Worm (Caenorhabditis elegans): Measurements from ENCODE around the gene ztf-8.

Gene ztf-8

DNA sequence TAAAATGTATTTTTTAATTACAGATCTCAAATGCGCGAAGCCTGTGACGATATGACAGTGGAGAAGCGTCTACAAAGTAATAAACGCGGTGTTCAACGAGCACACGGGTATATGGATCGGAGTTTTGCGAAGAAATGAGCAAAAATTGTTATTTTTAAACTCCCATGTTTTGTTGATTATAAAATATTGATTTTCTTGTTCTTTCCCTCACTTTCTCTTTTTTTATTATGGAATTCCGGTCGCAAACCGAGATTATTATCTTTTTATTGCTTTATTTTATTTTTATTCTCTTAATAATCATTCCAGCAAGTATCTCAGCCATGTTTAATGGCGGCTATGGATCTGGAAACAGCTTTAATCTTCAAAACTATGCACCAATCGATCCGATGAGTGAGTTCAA, 37.7 kb upstream of the ztf-8 start, which contains the start of gene pqe-1:
pqe-1 (plus strand) TSS at position 301 of the 400 bp plus-strand sequence.
- TF ChIP-seq egl-13 (tag; optimal IDR thresholded peaks at IDR 0.05) (no peak), swsn-7 (tag; optimal IDR thresholded peaks at IDR 0.05) (no peak), unc-62 (GFP tag; optimal IDR thresholded peaks at IDR 0.05) (no peak), nhr-90 (tag; optimal IDR thresholded peaks at IDR 0.05; ENCODE audit: poor library complexity) (no peak), Y116A8C.19 (tag; optimal IDR thresholded peaks at IDR 0.05; ENCODE audit: borderline replicate concordance) (no peak), lin-39 (tag; optimal IDR thresholded peaks at IDR 0.05) (no peak), mdl-1 (tag; optimal IDR thresholded peaks at IDR 0.05) (no peak), fkh-8 (tag; optimal IDR thresholded peaks at IDR 0.05) (no peak)

- no peak for TF ChIP-seq efl-1 (optimal IDR thresholded peaks at IDR 0.05)
- TF ChIP-seq efl-1 (GFP tag; optimal IDR thresholded peaks at IDR 0.05 in 1 of 2) = peak in 1 of 2 experiments; percentile 89
- no peak for TF ChIP-seq lin-35 (GFP tag; optimal IDR thresholded peaks at IDR 0.05)
These were observed 37.1 kb upstream of the ztf-8 start for ce11 chrIII:5310403-5310802.

- TF ChIP-seq xbp-1 (tag; optimal IDR thresholded peaks at IDR 0.05) = peak; percentile 69
- TF ChIP-seq nhr-90 (tag; optimal IDR thresholded peaks at IDR 0.05; ENCODE audit: poor library complexity) = peak; percentile 81
- peak; percentile 55 for TF ChIP-seq vab-15 (tag; optimal IDR thresholded peaks at IDR 0.05)
- TF ChIP-seq ceh-90 (tag; optimal IDR thresholded peaks at IDR 0.05) = peak; percentile 90
- peak; percentile 73 for TF ChIP-seq snu-23 (GFP tag; optimal IDR thresholded peaks at IDR 0.05)
- peak; percentile 30 for TF ChIP-seq Y116A8C.19 (tag; optimal IDR thresholded peaks at IDR 0.05; ENCODE audit: borderline replicate concordance)
- TF ChIP-seq pag-3 (tag; optimal IDR thresholded peaks at IDR 0.05; ENCODE audit: borderline replicate concordance, insufficient read depth) = peak; percentile 55
- peak; percentile 49 for TF ChIP-seq efl-3 (GFP tag; optimal IDR thresholded peaks at IDR 0.05)
- peak; percentile 17 for TF ChIP-seq elt-2 (tag; optimal IDR thresholded peaks at IDR 0.05)
- TF ChIP-seq ceh-63 (GFP tag; optimal IDR thresholded peaks at IDR 0.05) = no peak
- TF ChIP-seq C04F5.9 (tag; optimal IDR thresholded peaks at IDR 0.05) = peak; percentile 66
- TF ChIP-seq jun-1 (tag; optimal IDR thresholded peaks at IDR 0.05) = no peak
- TF ChIP-seq fkh-4 (tag; optimal IDR thresholded peaks at IDR 0.05; ENCODE audit: borderline replicate concordance) = peak; percentile 82
- TF ChIP-seq ceh-82 (tag; optimal IDR thresholded peaks at IDR 0.05) = peak; percentile 11 to 66 (median 11)
- TF ChIP-seq nhr-20 (tag; optimal IDR thresholded peaks at IDR 0.05) = peak; percentile 69
- peak; percentile 27 for TF ChIP-seq lin-39 (tag; optimal IDR thresholded peaks at IDR 0.05)
- TF ChIP-seq egl-13 (tag; optimal IDR thresholded peaks at IDR 0.05) = peak; percentile 74
- no peak for TF ChIP-seq ceh-88 (GFP tag; IDR thresholded peaks at IDR 0.05)
- peak; percentile 65 for TF ChIP-seq swsn-7 (tag; optimal IDR thresholded peaks at IDR 0.05)
- no peak for TF ChIP-seq sptf-1 (tag; optimal IDR thresholded peaks at IDR 0.05)
- TF ChIP-seq pax-3 (tag; optimal IDR thresholded peaks at IDR 0.05) = peak; percentile 77
- no peak for TF ChIP-seq fkh-10 (GFP tag; optimal IDR thresholded peaks at IDR 0.05)
- TF ChIP-seq ces-1 (GFP tag; optimal IDR thresholded peaks at IDR 0.05) = no peak
- TF ChIP-seq nhr-237 (tag; optimal IDR thresholded peaks at IDR 0.05) = no peak
- peak; percentile 90 for TF ChIP-seq lir-3 (tag; optimal IDR thresholded peaks at IDR 0.05; ENCODE audit: poor library complexity)
- TF ChIP-seq lsy-2 (tag; optimal IDR thresholded peaks at IDR 0.05) = peak; percentile 62 to 82
- TF ChIP-seq lin-13 (GFP tag; optimal IDR thresholded peaks at IDR 0.05) = peak; percentile 29
- TF ChIP-seq hlh-4 (tag; optimal IDR thresholded peaks at IDR 0.05) = no peak
- TF ChIP-seq nhr-85 (tag) = peak; percentile 85
- TF ChIP-seq sup-37 (GFP tag; optimal IDR thresholded peaks at IDR 0.05) = no peak
- peak; percentile 98 for TF ChIP-seq rnt-1 (tag; optimal IDR thresholded peaks at IDR 0.05)
- peak; percentile 69 for TF ChIP-seq sox-4 (tag; optimal IDR thresholded peaks at IDR 0.05)
- peak; percentile 74 for TF ChIP-seq mep-1 (tag; optimal IDR thresholded peaks at IDR 0.05)
- peak; percentile 58 for TF ChIP-seq lin-14 (GFP tag; optimal IDR thresholded peaks at IDR 0.05)
- TF ChIP-seq unc-86 (tag; optimal IDR thresholded peaks at IDR 0.05) = peak; percentile 67
- TF ChIP-seq C34B4.2 (tag; optimal IDR thresholded peaks at IDR 0.05) = no peak
- TF ChIP-seq unc-62 (GFP tag; optimal IDR thresholded peaks at IDR 0.05) = no peak
- TF ChIP-seq lin-15B (tag; optimal IDR thresholded peaks at IDR 0.05) = peak; percentile 7
- TF ChIP-seq dpl-1 (GFP tag; optimal IDR thresholded peaks at IDR 0.05) = peak; percentile 88 to 93 (median 93)
- peak; percentile 84 for TF ChIP-seq tbx-2 (tag; optimal IDR thresholded peaks at IDR 0.05)
- TF ChIP-seq mef-2 (tag; optimal IDR thresholded peaks at IDR 0.05) = no peak
- peak; percentile 83 for TF ChIP-seq nhr-47 (tag; optimal IDR thresholded peaks at IDR 0.05)
These were observed 35.0 kb upstream of the ztf-8 start, which contains the start of gene mog-3 for ce11 chrIII:5308278-5308677. Gene mog-3, plus strand, starts transcription at chrIII:5308596.
